Worm (Caenorhabditis elegans): ENCODE data around the gene srj-54.

DNA sequence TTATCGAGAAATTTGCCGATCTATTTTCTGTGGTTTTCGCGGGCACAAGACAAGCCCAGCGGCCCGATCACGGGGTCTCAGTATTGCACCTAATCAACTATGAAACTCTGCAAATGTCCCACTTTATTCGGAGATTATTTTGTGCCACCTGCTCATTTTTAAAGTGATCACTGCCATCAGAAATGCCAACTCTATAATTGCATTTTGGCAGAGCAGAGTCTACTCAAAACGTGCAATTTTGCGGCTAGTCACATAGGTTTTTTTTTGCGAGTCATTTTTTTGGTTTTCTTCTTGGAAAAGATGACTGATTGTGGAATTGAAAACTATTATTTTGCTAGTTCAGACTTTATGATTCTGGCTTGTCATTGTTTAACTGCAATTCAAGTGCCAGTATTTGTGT lies 5.3 kb upstream of the srj-54 start, which contains the start of gene srh-240:
- TF ChIP-seq klf-2 (GFP tag; conservative IDR thresholded peaks at IDR 0.05) (no peak), flt-1 (GFP tag; IDR thresholded peaks at IDR 0.05) (no peak), cog-1 (tag; optimal IDR thresholded peaks at IDR 0.05) (no peak)
